Worm (Caenorhabditis elegans): Measurements from ENCODE around the gene his-40.

ce11 chrX:7290859-7291628 is 18.9 kb upstream of the his-40 start:
- TF ChIP-seq hmg-4 (GFP tag; optimal IDR thresholded peaks at IDR 0.05), result no peak
- no peak for TF ChIP-seq ama-1 (optimal IDR thresholded peaks at IDR 0.05)
- TF ChIP-seq ets-7 (tag; optimal IDR thresholded peaks at IDR 0.05), result no peak
- no peak for TF ChIP-seq tra-4 (tag; optimal IDR thresholded peaks at IDR 0.05)
- no peak for TF ChIP-seq flt-1 (GFP tag; IDR thresholded peaks at IDR 0.05)
- no peak for TF ChIP-seq B0310.2 (tag; optimal IDR thresholded peaks at IDR 0.05)
- no peak for TF ChIP-seq F13C5.2 (tag; optimal IDR thresholded peaks at IDR 0.05)
- no peak for TF ChIP-seq hnd-1 (tag; optimal IDR thresholded peaks at IDR 0.05)
- no peak for TF ChIP-seq tbx-37 (GFP tag; conservative IDR thresholded peaks at IDR 0.05)
- TF ChIP-seq hmbx-1 (tag; optimal IDR thresholded peaks at IDR 0.05), result no peak
- TF ChIP-seq scrt-1 (GFP tag; IDR thresholded peaks at IDR 0.05), result no peak

Measured in whole organism, early embryonic.